Fruit fly (Drosophila melanogaster): ENCODE results near the gene Pkd2.

Gene Pkd2

DNA sequence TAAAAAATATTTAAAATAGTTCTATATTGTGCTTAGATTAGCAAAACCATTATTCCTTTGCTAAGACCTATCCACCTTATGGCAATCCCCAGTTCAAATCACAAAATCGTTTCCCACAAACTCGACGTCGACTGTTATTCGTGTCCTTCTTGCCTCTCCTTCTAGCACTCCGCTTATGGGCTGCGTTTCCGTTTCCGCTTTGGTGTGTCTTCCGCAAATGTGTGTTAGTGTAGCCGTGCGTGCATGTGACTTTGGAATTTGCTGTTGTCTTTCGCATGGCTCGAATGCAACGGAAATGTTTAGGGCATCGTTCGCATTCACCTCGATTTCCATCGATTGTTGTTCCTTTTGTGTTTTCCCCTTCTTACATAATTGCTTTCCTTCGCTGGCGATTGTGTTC lies 34.9 kb upstream of the Pkd2 start:
- peak; percentile 13 for TF ChIP-seq Ets97D (GFP tag; optimal IDR thresholded peaks at IDR 0.05)
- no peak for TF ChIP-seq CG6854 (GFP tag; optimal IDR thresholded peaks at IDR 0.05)
- peak; percentile 73 for TF ChIP-seq CG7271 (tag; optimal IDR thresholded peaks at IDR 0.05)
- peak; percentile 90 for TF ChIP-seq Ets65A (GFP tag)
- peak in 1 of 2 experiments; percentile 35 for TF ChIP-seq Pdp1 (GFP tag; optimal IDR thresholded peaks at IDR 0.05)
- no peak for TF ChIP-seq HmgZ (tag; optimal IDR thresholded peaks at IDR 0.05)
- peak; percentile 60 for TF ChIP-seq Med (GFP tag)
- no peak for TF ChIP-seq CG12942 (GFP tag; optimal IDR thresholded peaks at IDR 0.05)

DNA sequence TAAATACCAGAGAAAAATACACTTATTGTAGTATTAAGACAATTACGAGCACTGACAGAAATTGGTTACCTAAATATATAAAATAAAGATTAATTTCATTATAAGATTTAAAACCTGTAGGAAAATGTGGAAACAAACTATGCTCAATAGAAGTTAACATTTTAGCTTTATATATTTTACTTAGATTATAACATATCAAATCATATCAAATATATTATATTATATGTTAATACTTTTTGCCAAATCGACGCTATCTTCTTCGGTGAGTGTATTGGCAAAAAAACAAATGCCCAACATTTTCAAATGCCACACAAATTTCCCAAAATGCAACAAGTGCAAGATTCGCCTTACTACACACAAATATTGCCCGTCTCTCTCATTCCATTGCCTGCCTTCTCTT lies 34.0 kb upstream of the Pkd2 start:
- TF ChIP-seq gem (tag; optimal IDR thresholded peaks at IDR 0.05) = peak; percentile 0
- TF ChIP-seq CG6689 (GFP tag; IDR thresholded peaks at IDR 0.05) = no peak
- no peak for TF ChIP-seq CG34376 (GFP tag; optimal IDR thresholded peaks at IDR 0.05)
- no peak for TF ChIP-seq Rfx (GFP tag; IDR thresholded peaks at IDR 0.05)
- TF ChIP-seq CG42726 (GFP tag; IDR thresholded peaks at IDR 0.05; ENCODE audit: partially characterized antibody) = no peak
- no peak for TF ChIP-seq Aef1 (GFP tag; IDR thresholded peaks at IDR 0.05)
- TF ChIP-seq Mes4 (GFP tag; optimal IDR thresholded peaks at IDR 0.05) = no peak
- TF ChIP-seq Drgx (GFP tag; IDR thresholded peaks at IDR 0.05) = peak; percentile 66
- TF ChIP-seq CG10654 (GFP tag; optimal IDR thresholded peaks at IDR 0.05) = no peak

DNA sequence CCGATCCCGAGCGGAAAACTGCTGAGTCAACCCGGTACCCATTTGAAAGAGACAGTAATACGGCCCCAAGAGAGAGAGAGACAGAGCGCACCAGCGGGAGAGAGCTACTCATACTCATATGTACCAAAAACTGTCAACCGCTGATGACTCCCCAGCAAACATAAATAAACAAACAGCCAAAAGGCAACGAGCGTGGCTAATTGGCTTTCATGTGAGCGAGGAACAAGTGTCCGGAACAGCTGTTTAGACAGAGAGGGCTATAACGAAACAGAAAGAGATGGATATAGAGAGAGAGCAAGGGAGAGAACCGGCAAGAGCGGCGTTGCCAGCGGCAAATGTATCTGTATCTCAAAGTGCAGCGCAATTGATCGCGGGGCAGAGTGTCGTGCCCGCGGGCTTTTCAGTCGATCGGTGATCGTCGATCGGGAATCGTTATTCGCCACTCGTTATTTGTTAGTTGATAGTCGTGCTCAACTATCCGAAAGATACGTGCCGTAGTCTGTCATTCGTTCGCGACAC lies 32.1 kb upstream of the Pkd2 start:
- TF ChIP-seq CG6813 (GFP tag; optimal IDR thresholded peaks at IDR 0.05) (peak; percentile 49), p53 (GFP tag; optimal IDR thresholded peaks at IDR 0.05) (no peak), Chrac-16 (GFP tag; optimal IDR thresholded peaks at IDR 0.05) (no peak), CG4404 (GFP tag; IDR thresholded peaks at IDR 0.05) (no peak), vfl (GFP tag; optimal IDR thresholded peaks at IDR 0.05) (no peak), btn (GFP tag; optimal IDR thresholded peaks at IDR 0.05) (no peak), CG4730 (GFP tag; IDR thresholded peaks at IDR 0.05) (no peak), dan (GFP tag; IDR thresholded peaks at IDR 0.05) (no peak), CG11723 (GFP tag; optimal IDR thresholded peaks at IDR 0.05) (peak; percentile 58), gem (tag; optimal IDR thresholded peaks at IDR 0.05) (peak; percentile 1), mirr (GFP tag; optimal IDR thresholded peaks at IDR 0.05) (peak; percentile 90), tup (GFP tag; optimal IDR thresholded peaks at IDR 0.05) (no peak), ken (GFP tag; IDR thresholded peaks at IDR 0.05) (no peak), CG5953 (GFP tag; IDR thresholded peaks at IDR 0.05) (no peak), CG7987 (GFP tag; optimal IDR thresholded peaks at IDR 0.05) (peak; percentile 38), ERR (GFP tag; optimal IDR thresholded peaks at IDR 0.05) (peak; percentile 6), CG12219 (GFP tag; optimal IDR thresholded peaks at IDR 0.05) (peak; percentile 48), toy (GFP tag; IDR thresholded peaks at IDR 0.05) (no peak), rib (GFP tag; IDR thresholded peaks at IDR 0.05) (0 out of 2 replicates have a peak, but pooled peaks have one; percentile 48), CG8944 (GFP tag; optimal IDR thresholded peaks at IDR 0.05) (no peak), CG3163 (GFP tag; optimal IDR thresholded peaks at IDR 0.05) (peak; percentile 8), Jarid2 (GFP tag; optimal IDR thresholded peaks at IDR 0.05) (peak; percentile 80), H2.0 (GFP tag; IDR thresholded peaks at IDR 0.05) (no peak), repo (GFP tag; optimal IDR thresholded peaks at IDR 0.05) (no peak), CG3726 (GFP tag; IDR thresholded peaks at IDR 0.05) (no peak), CG10321 (GFP tag; IDR thresholded peaks at IDR 0.05) (peak; percentile 46; the same call in 1 of the 2 replicates), maf-S (GFP tag; optimal IDR thresholded peaks at IDR 0.05) (no peak), Rx (GFP tag; IDR thresholded peaks at IDR 0.05) (no peak), CG10654 (GFP tag; optimal IDR thresholded peaks at IDR 0.05) (no peak), CG4328 (GFP tag; optimal IDR thresholded peaks at IDR 0.05) (peak; percentile 40), insv (GFP tag; optimal IDR thresholded peaks at IDR 0.05) (no peak), az2 (GFP tag; optimal IDR thresholded peaks at IDR 0.05) (no peak), CG11695 (GFP tag; IDR thresholded peaks at IDR 0.05) (no peak), gfzf (GFP tag; optimal IDR thresholded peaks at IDR 0.05) (no peak)

All from whole organism, embryonic.